Worm (Caenorhabditis elegans) whole organism, L4 larva: Measurements from ENCODE around the gene F31E3.2.

Experiments used
- D1046.2 ChIP-seq: fragments of 200-800 bp; sonication (Bioruptor generic); IDR thresholded peaks from 2 replicates; pipeline ENCODE4 v1.3.6; 2022; ENCODE audit warnings: missing genetic modification characterization, missing compliant biosample characterization
- F10B5.3 ChIP-seq: sonication (generic microtip); optimal IDR thresholded peaks from 2 replicates; lab custom pipeline; 2016; ENCODE audit warnings: mild to moderate bottlenecking, missing genetic modification characterization, missing compliant biosample characterization
- F44E2.7 ChIP-seq: fragments of 200-800 bp; sonication (Bioruptor generic); IDR thresholded peaks from 2 replicates; pipeline ENCODE4 v2.1.2; 2022; ENCODE audit warnings: missing genetic modification characterization, missing compliant biosample characterization
- F49E8.2 ChIP-seq: sonication (generic microtip); optimal IDR thresholded peaks from 2 replicates; lab custom pipeline; 2016; ENCODE audit warnings: missing compliant biosample characterization, mild to moderate bottlenecking, missing genetic modification characterization, borderline replicate concordance
- T26A8.4 ChIP-seq: fragments of 200-800 bp; sonication (Bioruptor generic); IDR thresholded peaks from 2 replicates; pipeline ENCODE4 v1.3.6; 2022; ENCODE audit warnings: missing genetic modification characterization, missing compliant biosample characterization
- Y105C5A.15 ChIP-seq: fragments of 200-800 bp; sonication (Bioruptor generic); IDR thresholded peaks from 2 replicates; pipeline ENCODE4 v1.3.6; 2022; ENCODE audit warnings: missing genetic modification characterization, missing compliant biosample characterization
- Y48G9A.11 ChIP-seq: fragments of 200-800 bp; sonication (Bioruptor generic); IDR thresholded peaks from 2 replicates; pipeline ENCODE4 v1.3.6; 2022; ENCODE audit warnings: missing genetic modification reagents, missing genetic modification characterization, missing compliant biosample characterization
- Y5F2A.4 ChIP-seq: fragments of 200-800 bp; sonication (Bioruptor generic); optimal IDR thresholded peaks from 2 replicates; lab custom pipeline; 2018; ENCODE audit warnings: mild to moderate bottlenecking, missing genetic modification characterization, missing compliant biosample characterization
- aha-1 ChIP-seq: fragments of 150-350 bp; peaks from one replicate; lab custom pipeline; 2014; ENCODE audit warnings: missing biosample characterization, missing genetic modification characterization
- aly-2 ChIP-seq: sonication (generic microtip); optimal IDR thresholded peaks from 2 replicates; lab custom pipeline; 2018; ENCODE audit warnings: missing biosample characterization, missing genetic modification characterization
- ama-1 ChIP-seq: fragments of 150-350 bp; optimal IDR thresholded peaks from 2 replicates; lab custom pipeline; 2014; ENCODE audit warnings: inconsistent platforms, mixed read lengths
- ceh-20 ChIP-seq: fragments of 200-800 bp; sonication (Bioruptor generic); IDR thresholded peaks from 2 replicates; pipeline ENCODE4 v1.3.6; 2022; ENCODE audit warnings: missing genetic modification reagents, missing genetic modification characterization, missing compliant biosample characterization
- ceh-28 ChIP-seq: fragments of 150-350 bp; optimal IDR thresholded peaks from 2 replicates; lab custom pipeline; 2014; ENCODE audit warnings: missing biosample characterization, missing genetic modification reagents, missing genetic modification characterization
- ces-1 ChIP-seq: fragments of 150-350 bp; sonication (generic microtip); optimal IDR thresholded peaks from 4 replicates; lab custom pipeline; 2014; ENCODE audit warnings: missing biosample characterization, missing genetic modification reagents, missing genetic modification characterization
- cey-2 ChIP-seq: sonication (generic microtip); optimal IDR thresholded peaks from 3 replicates; lab custom pipeline; 2017; ENCODE audit warnings: missing genetic modification characterization, mild to moderate bottlenecking, missing compliant biosample characterization, antibody characterized with exemption, borderline replicate concordance; ENCODE audit not compliant: insufficient read depth
- daf-8 ChIP-seq: fragments of 200-800 bp; sonication (Bioruptor generic); IDR thresholded peaks from 2 replicates; pipeline ENCODE4 v1.3.6; 2022; ENCODE audit warnings: missing genetic modification characterization, missing compliant biosample characterization
- dmd-6 ChIP-seq: fragments of 200-800 bp; sonication (Bioruptor generic); IDR thresholded peaks from 2 replicates; pipeline ENCODE4 v1.3.6; 2022; ENCODE audit warnings: missing genetic modification reagents, missing genetic modification characterization, missing compliant biosample characterization
- egl-43 ChIP-seq: fragments of 200-800 bp; sonication (Bioruptor generic); IDR thresholded peaks from 2 replicates; pipeline ENCODE4 v1.3.6; 2022; ENCODE audit warnings: missing genetic modification reagents, missing genetic modification characterization, missing compliant biosample characterization
- fkh-10 ChIP-seq: fragments of 150-350 bp; optimal IDR thresholded peaks from 2 replicates; lab custom pipeline; 2014; ENCODE audit warnings: missing biosample characterization, missing genetic modification reagents, missing genetic modification characterization
- gei-8 ChIP-seq: fragments of 200-800 bp; sonication (Bioruptor generic); optimal IDR thresholded peaks from 2 replicates; lab custom pipeline; 2018; ENCODE audit warnings: mild to moderate bottlenecking, missing genetic modification characterization, missing compliant biosample characterization
- hlh-11 ChIP-seq: fragments of 200-800 bp; sonication (Bioruptor generic); optimal IDR thresholded peaks from 2 replicates; lab custom pipeline; 2018; ENCODE audit warnings: mild to moderate bottlenecking, missing genetic modification characterization, missing compliant biosample characterization
- lim-7 ChIP-seq: fragments of 200-800 bp; sonication (Bioruptor generic); IDR thresholded peaks from 2 replicates; pipeline ENCODE4 v1.3.6; 2022; ENCODE audit warnings: missing genetic modification characterization, missing compliant biosample characterization
- lin-1 ChIP-seq: fragments of 200-800 bp; sonication (Bioruptor generic); IDR thresholded peaks from 2 replicates; pipeline ENCODE4 v1.3.6; 2022; ENCODE audit warnings: missing genetic modification reagents, missing genetic modification characterization, missing compliant biosample characterization
- lin-38 ChIP-seq: fragments of 200-800 bp; sonication (Bioruptor generic); IDR thresholded peaks from 2 replicates; pipeline ENCODE4 v1.3.6; 2022; ENCODE audit warnings: missing genetic modification reagents, missing genetic modification characterization, missing compliant biosample characterization
- mdl-1 ChIP-seq, 2 experiments: fragments of 150-350 bp in 1 of 2; sonication (generic microtip) in 1 of 2; optimal IDR thresholded peaks; 2 replicates each; lab custom pipeline; 2014 to 2017; ENCODE audit warnings: missing biosample characterization in 2 of 2, missing genetic modification characterization in 2 of 2
- mdt-29 ChIP-seq: fragments of 200-800 bp; sonication (Bioruptor generic); IDR thresholded peaks from 2 replicates; pipeline ENCODE4 v1.3.6; 2022; ENCODE audit warnings: missing genetic modification reagents, missing genetic modification characterization, missing compliant biosample characterization
- mep-1 ChIP-seq: fragments of 150-350 bp; sonication (generic microtip); optimal IDR thresholded peaks from 3 replicates; lab custom pipeline; 2014; ENCODE audit warnings: missing biosample characterization, missing genetic modification characterization
- mes-2 ChIP-seq: sonication (generic microtip); optimal IDR thresholded peaks from 2 replicates; lab custom pipeline; 2016; ENCODE audit warnings: missing genotype, mild to moderate bottlenecking, missing genetic modification characterization, missing compliant biosample characterization; ENCODE audit not compliant: poor library complexity, severe bottlenecking
- mxl-3 ChIP-seq: fragments of 200-800 bp; sonication (Bioruptor generic); optimal IDR thresholded peaks from 2 replicates; lab custom pipeline; 2018; ENCODE audit warnings: mild to moderate bottlenecking, missing genetic modification characterization, missing compliant biosample characterization
- nhr-10 ChIP-seq: fragments of 150-350 bp; optimal IDR thresholded peaks from 2 replicates; lab custom pipeline; 2014; ENCODE audit warnings: missing biosample characterization, missing genetic modification characterization
- nhr-102 ChIP-seq: sonication (generic microtip); optimal IDR thresholded peaks from 2 replicates; lab custom pipeline; 2016; ENCODE audit warnings: mild to moderate bottlenecking, missing genetic modification characterization, moderate library complexity, missing compliant biosample characterization
- nhr-41 ChIP-seq: fragments of 200-800 bp; sonication (Bioruptor generic); IDR thresholded peaks from 2 replicates; pipeline ENCODE4 v1.3.6; 2022; ENCODE audit warnings: missing genetic modification reagents, missing genetic modification characterization, missing compliant biosample characterization
- nhr-42 ChIP-seq: fragments of 200-800 bp; sonication (Bioruptor generic); IDR thresholded peaks from 2 replicates; pipeline ENCODE4 v1.3.6; 2022; ENCODE audit warnings: missing genetic modification characterization, missing compliant biosample characterization
- nhr-6 ChIP-seq: fragments of 150-350 bp; optimal IDR thresholded peaks from 2 replicates; lab custom pipeline; 2014; ENCODE audit warnings: missing biosample characterization, missing genetic modification characterization
- nhr-76 ChIP-seq: fragments of 150-350 bp; optimal IDR thresholded peaks from 2 replicates; lab custom pipeline; 2014; ENCODE audit warnings: missing biosample characterization, missing genetic modification characterization
- nhr-77 ChIP-seq: fragments of 150-350 bp; optimal IDR thresholded peaks from 2 replicates; lab custom pipeline; 2014; ENCODE audit warnings: missing biosample characterization, missing genetic modification characterization
- pha-4 ChIP-seq, 2 experiments: fragments of 150-350 bp in 1 of 2; fragments of 200-800 bp in 1 of 2; sonication (Bioruptor generic) in 1 of 2; IDR thresholded peaks in 1 of 2; optimal IDR thresholded peaks in 1 of 2; 2 replicates each; pipeline versions ENCODE4 v1.3.6 to Lab custom; 2014 to 2022; ENCODE audit warnings: missing genetic modification characterization in 2 of 2, missing genetic modification reagents in 2 of 2, missing biosample characterization in 1 of 2, missing compliant biosample characterization in 1 of 2
- php-3 ChIP-seq: fragments of 200-800 bp; sonication (Bioruptor generic); IDR thresholded peaks from 2 replicates; pipeline ENCODE4 v1.3.6; 2022; ENCODE audit warnings: missing genetic modification reagents, missing genetic modification characterization, missing compliant biosample characterization
- rbr-2 ChIP-seq: sonication (generic microtip); optimal IDR thresholded peaks from 2 replicates; lab custom pipeline; 2016; ENCODE audit warnings: missing genotype, missing genetic modification characterization, missing compliant biosample characterization
- skn-1 ChIP-seq: fragments of 150-350 bp; optimal IDR thresholded peaks from 2 replicates; lab custom pipeline; 2014; ENCODE audit warnings: missing biosample characterization, missing genetic modification characterization
- snpc-4 ChIP-seq: fragments of 150-350 bp; optimal IDR thresholded peaks from 2 replicates; lab custom pipeline; 2014; ENCODE audit warnings: missing biosample characterization, missing genetic modification characterization
- tag-97 ChIP-seq: fragments of 200-800 bp; sonication (Bioruptor generic); IDR thresholded peaks from 2 replicates; pipeline ENCODE4 v1.3.6; 2022; ENCODE audit warnings: missing genetic modification characterization, missing compliant biosample characterization
- tra-1 ChIP-seq: fragments of 200-800 bp; sonication (Bioruptor generic); IDR thresholded peaks from 2 replicates; pipeline ENCODE4 v1.3.6; 2022; ENCODE audit warnings: missing genetic modification reagents, missing genetic modification characterization, missing compliant biosample characterization
- unc-130 ChIP-seq: sonication (generic microtip); optimal IDR thresholded peaks from 2 replicates; lab custom pipeline; 2016; ENCODE audit warnings: missing genetic modification reagents, missing genetic modification characterization, missing compliant biosample characterization
- unc-39 ChIP-seq: sonication (generic microtip); optimal IDR thresholded peaks from 2 replicates; lab custom pipeline; 2017; ENCODE audit warnings: missing biosample characterization, missing genetic modification characterization
- unc-62 ChIP-seq, 3 experiments: fragments of 150-350 bp in 1 of 3; sonication (generic microtip); optimal IDR thresholded peaks in 2 of 3; peaks in 1 of 3; 1 replicate in 1 of 3; 2 replicates in 2 of 3; lab custom pipeline; 2014 to 2017; ENCODE audit warnings: missing biosample characterization in 3 of 3, missing genetic modification characterization in 3 of 3, missing genetic modification reagents in 3 of 3, missing genotype in 1 of 3
- vab-7 ChIP-seq: fragments of 200-800 bp; sonication (Bioruptor generic); IDR thresholded peaks from 2 replicates; pipeline ENCODE4 v1.3.6; 2022; ENCODE audit warnings: missing genetic modification reagents, missing genetic modification characterization, missing compliant biosample characterization
- zfp-3 ChIP-seq: fragments of 200-800 bp; sonication (Bioruptor generic); conservative IDR thresholded peaks from 2 replicates; pipeline ENCODE4 v1.3.6; 2022; ENCODE audit warnings: missing genetic modification reagents, missing genetic modification characterization, missing compliant biosample characterization
- ztf-7 ChIP-seq: fragments of 150-350 bp; optimal IDR thresholded peaks from 2 replicates; lab custom pipeline; 2014; ENCODE audit warnings: missing biosample characterization, missing genetic modification characterization

The F31E3.2 gene

DNA sequence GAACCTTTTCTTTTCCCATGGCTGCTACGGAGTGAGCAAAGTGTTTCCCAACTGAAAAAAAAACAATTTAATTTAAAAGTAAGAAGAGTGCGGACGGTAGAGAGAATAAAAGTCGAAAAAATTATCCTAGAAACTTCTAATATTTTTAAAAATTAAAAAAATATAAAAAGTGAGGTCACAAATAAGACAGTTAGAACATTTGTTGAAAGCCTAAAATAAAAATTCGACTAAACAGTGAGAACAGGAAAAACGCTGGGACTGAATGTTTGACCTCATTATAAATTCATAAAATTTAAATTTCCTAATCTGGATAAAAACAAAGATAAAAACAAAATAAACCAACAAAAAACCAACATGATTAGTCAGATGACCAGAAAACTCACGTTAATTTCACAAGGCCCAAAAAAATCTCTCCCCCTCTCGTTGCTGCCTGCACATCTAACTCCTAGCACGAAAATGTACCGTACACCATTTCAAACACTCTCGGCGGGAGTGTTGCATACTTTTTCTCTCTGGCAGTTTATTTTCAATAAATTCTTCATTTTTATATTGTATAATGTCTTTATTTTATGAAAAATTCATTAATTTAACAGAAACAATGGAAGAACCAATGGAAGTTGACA, 2.0 kb upstream of the F31E3.2 start, which contains the start of the genes eef-1A.1 and rfc-4 (continued):
- TF ChIP-seq Y5F2A.4 (GFP tag; lab: Kevin White, UChicago): peak; percentile 13
- peak; percentile 89 for TF ChIP-seq nhr-102 (tag; lab: Kevin White, UChicago)
- TF ChIP-seq Y105C5A.15 (GFP tag; lab: Robert Waterston, UW): no peak
- TF ChIP-seq unc-62 (GFP tag; optimal IDR thresholded peaks at IDR 0.05 in 1 of 2; lab: Kevin White, UChicago): peak in 1 of 2 experiments; percentile 99
- TF ChIP-seq unc-62 (tag; optimal IDR thresholded peaks at IDR 0.05; lab: Kevin White, UChicago): no peak
- TF ChIP-seq ama-1: peak; percentile 66
- TF ChIP-seq dmd-6 (GFP tag; lab: Robert Waterston, UW): peak; percentile 90
- TF ChIP-seq lim-7 (GFP tag; lab: Robert Waterston, UW): peak; percentile 68; the same call in 1 of the 2 replicates
- peak; percentile 36; the same call in 1 of the 2 replicates for TF ChIP-seq tra-1 (GFP tag; lab: Robert Waterston, UW)
- no peak for TF ChIP-seq D1046.2
- no peak for TF ChIP-seq daf-8
- peak; percentile 24; the same call in 1 of the 2 replicates for TF ChIP-seq mdt-29
- peak; percentile 75 for TF ChIP-seq lin-1 (GFP tag; lab: Robert Waterston, UW)
- peak; percentile 99 for TF ChIP-seq aha-1 (tag; lab: Kevin White, UChicago)
- TF ChIP-seq mep-1 (tag; lab: Kevin White, UChicago): peak; percentile 98
- no peak for TF ChIP-seq F44E2.7 (GFP tag; lab: Robert Waterston, UW)
- peak; percentile 96 for TF ChIP-seq fkh-10 (GFP tag; lab: Kevin White, UChicago)
- TF ChIP-seq tag-97 (GFP tag; lab: Robert Waterston, UW): no peak
- peak; percentile 77 for TF ChIP-seq Y48G9A.11 (GFP tag; lab: Robert Waterston, UW)
- TF ChIP-seq skn-1 (tag; lab: Kevin White, UChicago): no peak
- peak; percentile 24 to 91 for TF ChIP-seq mdl-1 (tag; optimal IDR thresholded peaks at IDR 0.05; lab: Kevin White, UChicago)
- TF ChIP-seq hlh-11: peak; percentile 95
- peak; percentile 76 for TF ChIP-seq pha-4 (GFP tag; IDR thresholded peaks at IDR 0.05; lab: Robert Waterston, UW)
- peak; percentile 99 for TF ChIP-seq pha-4 (tag; optimal IDR thresholded peaks at IDR 0.05; lab: Kevin White, UChicago)
- TF ChIP-seq mxl-3 (GFP tag; lab: Kevin White, UChicago): peak; percentile 84
- peak; percentile 90 for TF ChIP-seq lin-38 (GFP tag; lab: Robert Waterston, UW)
- peak; percentile 88 for TF ChIP-seq ztf-7 (tag; lab: Kevin White, UChicago)
- TF ChIP-seq nhr-6 (tag; lab: Kevin White, UChicago): peak; percentile 96
- TF ChIP-seq unc-39: no peak
- TF ChIP-seq F10B5.3: peak; percentile 65
- peak; percentile 54 for TF ChIP-seq ces-1 (GFP tag; lab: Kevin White, UChicago)
- no peak for TF ChIP-seq cey-2 (tag; lab: Kevin White, UChicago)
- peak; percentile 56 for TF ChIP-seq vab-7
- TF ChIP-seq nhr-10 (tag; lab: Kevin White, UChicago): no peak
- TF ChIP-seq nhr-77: peak; percentile 98
- peak; percentile 94 for TF ChIP-seq rbr-2 (tag; lab: Kevin White, UChicago)
- peak; percentile 97 for TF ChIP-seq mes-2 (tag; lab: Kevin White, UChicago)
- peak; percentile 71 for TF ChIP-seq F49E8.2 (tag; lab: Kevin White, UChicago)
- peak; percentile 54; the same call in 1 of the 2 replicates for TF ChIP-seq php-3 (GFP tag; lab: Robert Waterston, UW)
- peak; percentile 85 for TF ChIP-seq ceh-20 (GFP tag; lab: Robert Waterston, UW)
- TF ChIP-seq snpc-4 (tag; lab: Kevin White, UChicago): no peak
- peak; percentile 87 for TF ChIP-seq unc-130 (GFP tag; lab: Kevin White, UChicago)
- no peak for TF ChIP-seq nhr-41 (GFP tag; lab: Robert Waterston, UW)
- TF ChIP-seq nhr-42 (GFP tag; lab: Robert Waterston, UW): no peak
- TF ChIP-seq ceh-28 (tag; lab: Kevin White, UChicago): no peak
- TF ChIP-seq gei-8 (GFP tag; lab: Kevin White, UChicago): no peak
- TF ChIP-seq T26A8.4 (GFP tag; lab: Robert Waterston, UW): peak; percentile 85
- TF ChIP-seq egl-43 (GFP tag; lab: Robert Waterston, UW): peak; percentile 63; the same call in 1 of the 2 replicates
- peak; percentile 81 for TF ChIP-seq zfp-3
- peak; percentile 48 for TF ChIP-seq nhr-76 (tag; lab: Kevin White, UChicago)
- no peak for TF ChIP-seq aly-2 (tag; lab: Kevin White, UChicago)
